Worm (Caenorhabditis elegans): Measurements from ENCODE around the gene srg-62.

- TF ChIP-seq ztf-23 (GFP tag; IDR thresholded peaks at IDR 0.05) (no peak), klf-2 (GFP tag; conservative IDR thresholded peaks at IDR 0.05) (no peak), flt-1 (GFP tag; IDR thresholded peaks at IDR 0.05) (no peak), ztf-29 (GFP tag; IDR thresholded peaks at IDR 0.05) (no peak), T22C8.4 (GFP tag; IDR thresholded peaks at IDR 0.05) (no peak), cog-1 (tag; optimal IDR thresholded peaks at IDR 0.05) (no peak)
Measured at ce11 chrV:2703299-2703698, 38.9 kb downstream of the srg-62 start.

Measured in whole organism, midembryonic.